Fruit fly (Drosophila melanogaster): Measurements from ENCODE around the gene CG31815.

The CG31815 gene

dm6 chr2L:16591934-16592333 lies 13.7 kb upstream of the CG31815 start (continued):
- TF ChIP-seq knrl (GFP tag; IDR thresholded peaks at IDR 0.05; ENCODE audit: partially characterized antibody) (no peak), org-1 (GFP tag; optimal IDR thresholded peaks at IDR 0.05) (peak; percentile 32), tio (GFP tag; optimal IDR thresholded peaks at IDR 0.05) (peak; percentile 36), HmgD (GFP tag; optimal IDR thresholded peaks at IDR 0.05) (no peak), CHES-1-like (GFP tag; optimal IDR thresholded peaks at IDR 0.05) (no peak), crp (GFP tag; optimal IDR thresholded peaks at IDR 0.05) (no peak), Xbp1 (GFP tag; optimal IDR thresholded peaks at IDR 0.05) (peak; percentile 42), z (GFP tag; IDR thresholded peaks at IDR 0.05) (no peak), CG2120 (GFP tag; optimal IDR thresholded peaks at IDR 0.05) (no peak), Neu2 (GFP tag; optimal IDR thresholded peaks at IDR 0.05; ENCODE audit: borderline replicate concordance) (no peak), CG14050 (GFP tag; IDR thresholded peaks at IDR 0.05) (peak; percentile 35; the same call in 1 of the 3 replicates), CG6791 (GFP tag; IDR thresholded peaks at IDR 0.05; ENCODE audit: partially characterized antibody) (no peak), so (GFP tag; IDR thresholded peaks at IDR 0.05) (no peak), chif (GFP tag; optimal IDR thresholded peaks at IDR 0.05) (peak; percentile 6 to 44), toy (GFP tag; IDR thresholded peaks at IDR 0.05) (no peak), stwl (tag; optimal IDR thresholded peaks at IDR 0.05) (no peak), Eip74EF (GFP tag; optimal IDR thresholded peaks at IDR 0.05) (peak in 1 of 2 experiments; percentile 47), BEAF-32 (GFP tag; optimal IDR thresholded peaks at IDR 0.05) (no peak), CrebB (tag; optimal IDR thresholded peaks at IDR 0.05) (no peak), CG10979 (tag; optimal IDR thresholded peaks at IDR 0.05) (peak; percentile 70), CG14441 (GFP tag; IDR thresholded peaks at IDR 0.05) (0 out of 2 replicates have a peak, but pooled peaks have one; percentile 44), B-H2 (GFP tag; optimal IDR thresholded peaks at IDR 0.05) (no peak), lab (GFP tag; optimal IDR thresholded peaks at IDR 0.05) (peak; percentile 49), Lhr (GFP tag; optimal IDR thresholded peaks at IDR 0.05) (peak; percentile 7), MTF-1 (GFP tag; optimal IDR thresholded peaks at IDR 0.05; ENCODE audit: borderline replicate concordance) (no peak), Gsc (GFP tag; IDR thresholded peaks at IDR 0.05) (no peak), shn (GFP tag; optimal IDR thresholded peaks at IDR 0.05) (no peak), CG1602 (GFP tag; optimal IDR thresholded peaks at IDR 0.05) (peak; percentile 22), CG5180 (GFP tag; optimal IDR thresholded peaks at IDR 0.05) (no peak), Elba2 (GFP tag; optimal IDR thresholded peaks at IDR 0.05) (no peak), CG10267 (tag; optimal IDR thresholded peaks at IDR 0.05) (peak; percentile 18), Abd-B (GFP tag; optimal IDR thresholded peaks at IDR 0.05) (peak; percentile 50), CG7357 (GFP tag; IDR thresholded peaks at IDR 0.05) (no peak; the same call in 2 of the 3 replicates), hkb (optimal IDR thresholded peaks at IDR 0.05) (no peak), hkb (GFP tag; IDR thresholded peaks at IDR 0.05) (no peak), CG6854 (GFP tag; optimal IDR thresholded peaks at IDR 0.05) (no peak), gro (GFP tag; optimal IDR thresholded peaks at IDR 0.05) (no peak), ems (GFP tag; optimal IDR thresholded peaks at IDR 0.05) (no peak), az2 (GFP tag; optimal IDR thresholded peaks at IDR 0.05) (peak; percentile 52), CoRest (tag; optimal IDR thresholded peaks at IDR 0.05) (no peak), nau (GFP tag; optimal IDR thresholded peaks at IDR 0.05) (peak; percentile 20), Hey (tag; optimal IDR thresholded peaks at IDR 0.05) (no peak), Hand (GFP tag; optimal IDR thresholded peaks at IDR 0.05) (no peak), jing (GFP tag; optimal IDR thresholded peaks at IDR 0.05) (no peak), lilli (GFP tag; optimal IDR thresholded peaks at IDR 0.05) (no peak), CG13123 (GFP tag; optimal IDR thresholded peaks at IDR 0.05) (no peak), CG14710 (tag; optimal IDR thresholded peaks at IDR 0.05) (peak; percentile 30), HLHmδ (GFP tag; optimal IDR thresholded peaks at IDR 0.05) (no peak), mirr (GFP tag; optimal IDR thresholded peaks at IDR 0.05) (no peak), CG2889 (GFP tag; IDR thresholded peaks at IDR 0.05) (no peak)
